Worm (Caenorhabditis elegans) whole organism, early embryonic: ENCODE data around the gene Y43B11AL.1.

Experiments used
- ama-1 ChIP-seq: fragments of 150-350 bp; optimal IDR thresholded peaks from 2 replicates; lab custom pipeline; 2014
- ceh-13 ChIP-seq: fragments of 200-800 bp; sonication (Bioruptor generic); optimal IDR thresholded peaks from 2 replicates; lab custom pipeline; 2018; ENCODE audit warnings: mild to moderate bottlenecking, missing genetic modification characterization, missing compliant biosample characterization
- tbx-11 ChIP-seq: fragments of 200-800 bp; sonication (Bioruptor generic); IDR thresholded peaks from 2 replicates; pipeline ENCODE4 v1.3.6; 2022; ENCODE audit warnings: missing genetic modification characterization, missing compliant biosample characterization

DNA sequence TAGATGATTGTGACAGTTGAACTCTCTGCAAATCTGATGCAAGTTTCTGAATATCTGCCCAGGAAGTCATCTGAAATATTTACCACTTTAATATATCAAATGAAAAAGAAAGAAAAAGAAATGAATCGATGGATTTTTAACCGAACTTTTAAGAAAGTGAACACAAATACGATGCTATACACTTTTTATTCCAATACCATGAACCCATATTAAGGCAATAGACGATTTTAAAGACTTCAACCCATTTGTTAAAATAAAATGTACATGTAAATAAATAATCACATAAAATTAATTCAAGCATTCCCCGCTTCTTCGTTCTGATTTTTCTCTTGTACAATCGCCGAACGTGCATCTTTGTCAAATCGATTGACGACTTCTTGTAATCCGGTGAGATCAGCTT, 28.3 kb upstream of the Y43B11AL.1 start, which contains the start of gene ufl-1:
- TF ChIP-seq ama-1 (lab: Kevin White, UChicago) = no peak
- TF ChIP-seq ceh-13 (GFP tag; lab: Kevin White, UChicago) = no peak
- no peak for TF ChIP-seq tbx-11
